Worm (Caenorhabditis elegans) whole organism, late embryonic: ENCODE measurements around the gene R05G9.5.

Experiments
- C08G9.2 ChIP-seq: sonication (generic microtip); optimal IDR thresholded peaks from 2 replicates; lab custom pipeline; 2016; ENCODE audit warnings: mild to moderate bottlenecking, missing genetic modification characterization, moderate library complexity, missing compliant biosample characterization
- C38D4.7 ChIP-seq: fragments of 200-800 bp; sonication (Bioruptor generic); optimal IDR thresholded peaks from 2 replicates; lab custom pipeline; 2018; ENCODE audit warnings: mild to moderate bottlenecking, missing genetic modification characterization, moderate library complexity, missing compliant biosample characterization
- T23F11.4 ChIP-seq: fragments of 200-800 bp; sonication (Bioruptor generic); optimal IDR thresholded peaks from 2 replicates; lab custom pipeline; 2018; ENCODE audit warnings: mild to moderate bottlenecking, missing genetic modification characterization, missing compliant biosample characterization
- Y22D7AL.16 ChIP-seq: sonication (generic microtip); optimal IDR thresholded peaks from 2 replicates; lab custom pipeline; 2016; ENCODE audit warnings: missing genetic modification characterization, missing compliant biosample characterization
- ama-1 ChIP-seq: fragments of 150-350 bp; optimal IDR thresholded peaks from 2 replicates; lab custom pipeline; 2014
- ceh-18 ChIP-seq: sonication (generic microtip); optimal IDR thresholded peaks from 2 replicates; lab custom pipeline; 2016; ENCODE audit warnings: missing genetic modification characterization, missing compliant biosample characterization
- ceh-19 ChIP-seq: fragments of 200-800 bp; sonication (Bioruptor generic); optimal IDR thresholded peaks from 2 replicates; lab custom pipeline; 2018; ENCODE audit warnings: mild to moderate bottlenecking, missing genetic modification characterization, missing compliant biosample characterization
- ceh-2 ChIP-seq: sonication (generic microtip); optimal IDR thresholded peaks from 2 replicates; lab custom pipeline; 2016; ENCODE audit warnings: missing genotype, missing genetic modification characterization, missing compliant biosample characterization
- ceh-22 ChIP-seq: sonication (generic microtip); optimal IDR thresholded peaks from 2 replicates; lab custom pipeline; 2017; ENCODE audit warnings: missing biosample characterization, missing genetic modification characterization
- ceh-24 ChIP-seq: sonication (generic microtip); optimal IDR thresholded peaks from 2 replicates; lab custom pipeline; 2016; ENCODE audit warnings: mild to moderate bottlenecking, missing genetic modification characterization, missing compliant biosample characterization
- ceh-30 ChIP-seq: fragments of 150-350 bp; optimal IDR thresholded peaks from 2 replicates; lab custom pipeline; 2014; ENCODE audit warnings: missing biosample characterization, missing genetic modification characterization
- ceh-45 ChIP-seq: fragments of 200-800 bp; sonication (Bioruptor generic); IDR thresholded peaks from 2 replicates; pipeline ENCODE4 v1.3.6; 2022; ENCODE audit warnings: missing genetic modification reagents, missing genetic modification characterization, missing compliant biosample characterization
- ceh-48 ChIP-seq: sonication (generic microtip); optimal IDR thresholded peaks from 2 replicates; lab custom pipeline; 2016; ENCODE audit warnings: missing genetic modification characterization, inconsistent platforms, missing compliant biosample characterization
- ceh-6 ChIP-seq: fragments of 200-800 bp; sonication (Bioruptor generic); optimal IDR thresholded peaks from 2 replicates; lab custom pipeline; 2018; ENCODE audit warnings: mild to moderate bottlenecking, missing genetic modification characterization, missing compliant biosample characterization
- ceh-9 ChIP-seq: sonication (generic microtip); optimal IDR thresholded peaks from 2 replicates; lab custom pipeline; 2016; ENCODE audit warnings: mild to moderate bottlenecking, missing genetic modification characterization, inconsistent platforms, missing compliant biosample characterization
- che-1 ChIP-seq: sonication (generic microtip); optimal IDR thresholded peaks from 2 replicates; lab custom pipeline; 2016; ENCODE audit warnings: mild to moderate bottlenecking, missing genetic modification characterization, missing compliant biosample characterization
- ets-4 ChIP-seq: sonication (generic microtip); optimal IDR thresholded peaks from 2 replicates; lab custom pipeline; 2016; ENCODE audit warnings: missing genetic modification characterization, missing compliant biosample characterization
- fkh-10 ChIP-seq: fragments of 150-350 bp; optimal IDR thresholded peaks from 2 replicates; lab custom pipeline; 2014; ENCODE audit warnings: missing biosample characterization, missing genetic modification reagents, missing genetic modification characterization
- fkh-6 ChIP-seq: sonication (generic microtip); optimal IDR thresholded peaks from 2 replicates; lab custom pipeline; 2016; ENCODE audit warnings: missing genetic modification characterization, missing compliant biosample characterization
- hlh-15 ChIP-seq: sonication (generic microtip); optimal IDR thresholded peaks from 2 replicates; lab custom pipeline; 2016; ENCODE audit warnings: missing genetic modification characterization, missing compliant biosample characterization
- hlh-30 ChIP-seq: sonication (generic microtip); optimal IDR thresholded peaks from 2 replicates; lab custom pipeline; 2017; ENCODE audit warnings: antibody characterized with exemption, missing genetic modification characterization, missing compliant biosample characterization; ENCODE audit not compliant: insufficient read depth
- hlh-8 ChIP-seq: sonication (generic microtip); optimal IDR thresholded peaks from 2 replicates; lab custom pipeline; 2016; ENCODE audit warnings: missing genotype, missing genetic modification characterization, missing compliant biosample characterization
- lim-6 ChIP-seq: sonication (generic microtip); optimal IDR thresholded peaks from 2 replicates; lab custom pipeline; 2016; ENCODE audit warnings: missing genetic modification characterization, missing compliant biosample characterization
- madf-2 ChIP-seq: sonication (generic microtip); optimal IDR thresholded peaks from 2 replicates; lab custom pipeline; 2017; ENCODE audit warnings: missing genetic modification characterization, missing compliant biosample characterization
- mec-3 ChIP-seq: sonication (generic microtip); optimal IDR thresholded peaks from 2 replicates; lab custom pipeline; 2016; ENCODE audit warnings: borderline replicate concordance, missing genetic modification characterization, missing compliant biosample characterization
- odd-2 ChIP-seq: sonication (generic microtip); optimal IDR thresholded peaks from 2 replicates; lab custom pipeline; 2017; ENCODE audit warnings: antibody characterized with exemption, mild to moderate bottlenecking, missing genetic modification characterization, missing compliant biosample characterization
- pat-9 ChIP-seq: fragments of 200-800 bp; sonication (Bioruptor generic); optimal IDR thresholded peaks from 2 replicates; lab custom pipeline; 2018; ENCODE audit warnings: mild to moderate bottlenecking, missing genetic modification characterization, moderate library complexity, missing compliant biosample characterization
- pha-4 ChIP-seq: fragments of 150-350 bp; optimal IDR thresholded peaks from 2 replicates; lab custom pipeline; 2018; ENCODE audit warnings: missing biosample characterization, missing genetic modification reagents, missing genetic modification characterization
- pros-1 ChIP-seq: fragments of 150-350 bp; optimal IDR thresholded peaks from 2 replicates; lab custom pipeline; 2014; ENCODE audit warnings: missing biosample characterization, missing genetic modification reagents, missing genetic modification characterization
- sdc-2 ChIP-seq: sonication (generic microtip); optimal IDR thresholded peaks from 2 replicates; lab custom pipeline; 2016; ENCODE audit warnings: missing genotype, missing genetic modification characterization, missing compliant biosample characterization
- syd-9 ChIP-seq: sonication (generic microtip); optimal IDR thresholded peaks from 2 replicates; lab custom pipeline; 2016; ENCODE audit warnings: mild to moderate bottlenecking, missing genetic modification characterization, moderate library complexity, missing compliant biosample characterization
- tbx-7 ChIP-seq: sonication (generic microtip); optimal IDR thresholded peaks from 2 replicates; lab custom pipeline; 2016; ENCODE audit warnings: missing genotype, missing genetic modification characterization, missing compliant biosample characterization
- unc-86 ChIP-seq: sonication (generic microtip); optimal IDR thresholded peaks from 2 replicates; lab custom pipeline; 2016; ENCODE audit warnings: missing genetic modification characterization, missing compliant biosample characterization
- zip-5 ChIP-seq: sonication (generic microtip); optimal IDR thresholded peaks from 2 replicates; lab custom pipeline; 2016; ENCODE audit warnings: missing genetic modification characterization, missing compliant biosample characterization
- ztf-16 ChIP-seq: sonication (generic microtip); optimal IDR thresholded peaks from 2 replicates; lab custom pipeline; 2017; ENCODE audit warnings: missing genetic modification characterization, missing compliant biosample characterization

R05G9.5 gene

DNA sequence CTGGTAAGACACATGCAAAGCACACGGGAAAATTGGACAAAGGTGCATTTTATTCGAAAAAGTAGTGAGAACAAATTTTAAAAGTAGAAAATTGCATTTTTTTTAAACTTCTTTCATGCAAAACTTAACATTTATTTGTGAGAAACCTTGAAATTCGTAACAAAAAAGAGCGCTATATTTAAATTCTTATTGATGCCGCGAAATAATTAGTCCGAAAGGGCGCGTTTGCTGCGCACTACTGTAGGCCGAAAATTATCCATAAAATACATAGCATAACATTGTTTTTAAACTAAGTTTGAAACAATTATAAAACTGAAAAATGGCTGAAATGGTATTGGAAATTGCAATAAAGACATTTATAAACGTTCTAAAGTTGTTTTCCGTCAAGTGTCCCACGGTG, 19.6 kb upstream of the R05G9.5 start:
- TF ChIP-seq ceh-45 (GFP tag; lab: Robert Waterston, UW), result no peak
- no peak for TF ChIP-seq tbx-7
- TF ChIP-seq pros-1 (tag; lab: Kevin White, UChicago), result no peak
- no peak for TF ChIP-seq ceh-19 (GFP tag; lab: Kevin White, UChicago)
- TF ChIP-seq T23F11.4 (GFP tag; lab: Kevin White, UChicago), result no peak
- no peak for TF ChIP-seq ceh-30 (tag; lab: Kevin White, UChicago)
- no peak for TF ChIP-seq che-1 (tag; lab: Kevin White, UChicago)
- TF ChIP-seq madf-2 (tag; lab: Kevin White, UChicago), result no peak
- no peak for TF ChIP-seq odd-2 (tag; lab: Kevin White, UChicago)
- TF ChIP-seq fkh-6 (tag; lab: Kevin White, UChicago), result no peak
- no peak for TF ChIP-seq ceh-22 (tag; lab: Kevin White, UChicago)
- no peak for TF ChIP-seq pat-9 (tag; lab: Kevin White, UChicago)
- TF ChIP-seq ceh-18 (tag; lab: Kevin White, UChicago), result no peak
- no peak for TF ChIP-seq ets-4
- TF ChIP-seq C38D4.7 (GFP tag; lab: Kevin White, UChicago), result no peak
- TF ChIP-seq lim-6 (tag; lab: Kevin White, UChicago), result no peak
- no peak for TF ChIP-seq ama-1 (lab: Kevin White, UChicago)
- no peak for TF ChIP-seq unc-86 (tag; lab: Kevin White, UChicago)
- no peak for TF ChIP-seq pha-4

DNA sequence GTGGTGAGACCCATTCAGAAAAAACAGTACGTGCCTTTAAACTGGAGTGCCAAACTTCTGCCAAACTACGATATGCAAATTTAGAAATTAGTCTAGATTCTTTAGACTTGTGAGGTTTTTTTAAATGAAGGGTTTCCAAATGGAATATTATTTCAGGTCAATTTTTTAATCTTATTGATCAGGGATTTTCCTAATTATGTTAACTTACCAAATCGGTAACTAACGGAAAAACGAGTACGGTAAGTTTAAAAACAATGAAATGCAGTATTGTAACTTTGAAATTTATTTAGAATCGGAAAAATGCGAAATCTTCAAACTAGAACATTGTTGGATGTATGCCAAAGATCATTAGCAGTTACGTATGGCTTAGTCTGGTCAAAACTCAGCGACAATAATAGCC, 16.2 kb upstream of the R05G9.5 start, which contains the start of gene C56E6.7:
Gene C56E6.7 (plus strand): TSS at position 301 of the 400 bp plus-strand sequence.
- TF ChIP-seq ztf-16 (tag; lab: Kevin White, UChicago), result no peak
- no peak for TF ChIP-seq sdc-2 (tag; lab: Kevin White, UChicago)

DNA sequence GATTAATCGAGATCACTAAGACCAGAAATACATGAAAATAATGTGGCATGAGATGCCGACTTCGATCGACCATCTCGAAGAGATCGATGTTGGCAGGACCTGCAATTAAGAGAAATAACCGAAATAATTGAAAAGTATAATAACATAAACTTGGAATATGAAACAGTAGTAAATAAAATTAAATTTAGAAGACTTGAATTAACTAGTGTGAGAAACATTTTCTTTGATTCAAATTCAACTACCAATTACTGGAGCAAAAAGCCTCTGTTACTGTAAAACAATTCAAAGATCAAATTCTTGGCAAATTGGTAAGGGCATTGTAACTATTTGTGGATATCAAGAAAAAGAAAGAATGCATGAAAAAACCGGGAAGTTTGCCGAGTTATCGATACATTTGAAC, 13.8 kb upstream of the R05G9.5 start, which contains the start of gene R05G9R.1:
Gene R05G9R.1 (minus strand): TSS at position 101 of the 400 bp plus-strand sequence.
- TF ChIP-seq ceh-48 (tag; lab: Kevin White, UChicago) (no peak), C38D4.7 (GFP tag; lab: Kevin White, UChicago) (no peak), zip-5 (tag; lab: Kevin White, UChicago) (no peak), Y22D7AL.16 (tag; lab: Kevin White, UChicago) (no peak), ets-4 (no peak), ceh-30 (tag; lab: Kevin White, UChicago) (no peak), hlh-30 (tag; lab: Kevin White, UChicago) (no peak), tbx-7 (no peak), lim-6 (tag; lab: Kevin White, UChicago) (no peak), hlh-15 (tag; lab: Kevin White, UChicago) (no peak), C08G9.2 (no peak), pat-9 (tag; lab: Kevin White, UChicago) (no peak), ceh-19 (GFP tag; lab: Kevin White, UChicago) (no peak), ceh-2 (no peak)
- TF ChIP-seq, all 69 proteins: peak for 0

DNA sequence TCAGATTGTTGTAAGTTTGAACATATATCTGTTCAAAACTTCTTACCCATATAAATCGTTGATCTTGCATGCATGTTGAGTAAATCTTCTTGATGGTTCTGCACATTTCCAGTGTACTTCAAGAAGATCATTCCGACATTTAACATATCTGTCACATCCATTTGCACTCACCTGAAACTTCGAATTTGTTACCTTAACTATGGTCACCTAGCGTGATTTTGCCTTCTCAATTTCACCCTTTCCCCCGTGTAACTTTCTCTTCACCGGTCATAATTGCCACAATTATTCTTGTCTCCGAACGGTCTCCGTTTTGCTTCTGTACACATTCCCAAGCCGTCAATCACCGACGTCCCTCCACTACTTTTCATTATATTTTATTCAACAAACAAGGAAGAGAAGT, 13.3 kb upstream of the R05G9.5 start:
- TF ChIP-seq ceh-24 (tag; lab: Kevin White, UChicago), result no peak
- no peak for TF ChIP-seq ceh-9 (tag; lab: Kevin White, UChicago)
- no peak for TF ChIP-seq ceh-18 (tag; lab: Kevin White, UChicago)
- no peak for TF ChIP-seq ceh-48 (tag; lab: Kevin White, UChicago)
- TF ChIP-seq ztf-16 (tag; lab: Kevin White, UChicago), result no peak
- TF ChIP-seq mec-3 (tag; lab: Kevin White, UChicago), result no peak
- TF ChIP-seq ceh-19 (GFP tag; lab: Kevin White, UChicago), result no peak
- no peak for TF ChIP-seq fkh-10
- TF ChIP-seq ceh-2, result no peak

DNA sequence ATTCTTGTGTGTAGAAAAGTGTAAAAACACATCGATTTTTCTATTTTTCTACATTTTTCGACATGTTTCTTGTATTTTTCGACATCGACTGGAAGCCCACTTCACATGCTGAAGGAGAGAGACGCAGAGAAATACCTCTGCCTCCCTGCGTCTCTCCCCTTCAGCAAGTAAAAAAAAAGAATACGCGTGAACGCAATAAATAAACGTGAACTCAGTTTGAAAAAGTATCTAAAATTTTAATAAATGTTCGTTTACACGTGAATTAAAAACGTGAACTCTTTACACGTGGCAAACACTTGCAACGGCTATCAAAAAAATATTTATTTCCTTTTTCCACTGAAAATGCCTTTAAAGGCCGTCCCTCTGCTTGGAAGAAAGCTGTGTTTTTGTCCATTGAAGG, 2.8 kb upstream of the R05G9.5 start, which contains the start of gene R05G9.1:
Gene R05G9.1 (plus strand): TSS at position 343 of the 400 bp plus-strand sequence.
- TF ChIP-seq ceh-45 (GFP tag; lab: Robert Waterston, UW) (no peak), ceh-6 (no peak), syd-9 (tag; lab: Kevin White, UChicago) (no peak), hlh-8 (no peak)
